Worm (Caenorhabditis elegans) whole organism, young adult: ENCODE data around the gene glrx-3.

ENCODE experiments used
- C17E4.6 ChIP-seq: fragments of 200-800 bp; sonication (Bioruptor generic); IDR thresholded peaks from 2 replicates; pipeline ENCODE4 v1.3.6; 2022; ENCODE audit warnings: missing genetic modification reagents, missing genetic modification characterization, missing compliant biosample characterization
- F23B12.7 ChIP-seq: sonication (generic microtip); optimal IDR thresholded peaks from 2 replicates; lab custom pipeline; 2017; ENCODE audit warnings: missing genetic modification characterization, mild to moderate bottlenecking, missing compliant biosample characterization, antibody characterized with exemption, moderate library complexity; ENCODE audit not compliant: insufficient read depth
- Y53F4B.3 ChIP-seq: fragments of 200-800 bp; sonication (Bioruptor generic); IDR thresholded peaks from 2 replicates; pipeline ENCODE4 v1.3.6; 2022; ENCODE audit warnings: missing genetic modification reagents, missing genetic modification characterization, missing compliant biosample characterization
- aptf-2 ChIP-seq: fragments of 200-800 bp; sonication (Bioruptor generic); conservative IDR thresholded peaks from 2 replicates; pipeline ENCODE4 v1.3.6; 2022; ENCODE audit warnings: missing genetic modification reagents, missing genetic modification characterization, missing compliant biosample characterization
- bed-1 ChIP-seq: fragments of 200-800 bp; sonication (Bioruptor generic); IDR thresholded peaks from 2 replicates; pipeline ENCODE4 v1.3.6; 2022; ENCODE audit warnings: missing genetic modification reagents, missing genetic modification characterization, missing compliant biosample characterization
- bed-2 ChIP-seq: fragments of 200-800 bp; sonication (Bioruptor generic); IDR thresholded peaks from 2 replicates; pipeline ENCODE4 v1.3.6; 2022; ENCODE audit warnings: missing genetic modification reagents, missing genetic modification characterization, missing compliant biosample characterization
- chd-7 ChIP-seq: sonication (generic microtip); optimal IDR thresholded peaks from 2 replicates; lab custom pipeline; 2016; ENCODE audit warnings: mild to moderate bottlenecking, missing genetic modification characterization, moderate library complexity, missing compliant biosample characterization
- efl-1 ChIP-seq: fragments of 150-350 bp; optimal IDR thresholded peaks from 2 replicates; lab custom pipeline; 2014; ENCODE audit warnings: missing biosample characterization, missing genetic modification reagents, missing genetic modification characterization
- egrh-3 ChIP-seq: fragments of 200-800 bp; sonication (Bioruptor generic); IDR thresholded peaks from 2 replicates; pipeline ENCODE4 v1.3.6; 2022; ENCODE audit warnings: missing genetic modification reagents, missing genetic modification characterization, missing compliant biosample characterization
- fkh-3 ChIP-seq: sonication (generic microtip); optimal IDR thresholded peaks from 2 replicates; lab custom pipeline; 2016; ENCODE audit warnings: mild to moderate bottlenecking, missing genetic modification characterization, missing compliant biosample characterization
- him-1 ChIP-seq: sonication (generic microtip); optimal IDR thresholded peaks from 2 replicates; lab custom pipeline; 2016; ENCODE audit warnings: missing genotype, missing genetic modification reagents, missing genetic modification characterization, missing compliant biosample characterization
- hlh-12 ChIP-seq: sonication (generic microtip); optimal IDR thresholded peaks from 2 replicates; lab custom pipeline; 2016; ENCODE audit warnings: missing genetic modification characterization, missing compliant biosample characterization
- hmg-1.2 ChIP-seq: fragments of 200-800 bp; sonication (Bioruptor generic); IDR thresholded peaks from 2 replicates; pipeline ENCODE4 v1.3.6; 2022; ENCODE audit warnings: missing genetic modification reagents, missing genetic modification characterization, missing compliant biosample characterization
- hsf-1 ChIP-seq: fragments of 200-800 bp; sonication (Bioruptor generic); IDR thresholded peaks from 2 replicates; pipeline ENCODE4 v1.3.6; 2022; ENCODE audit warnings: missing genetic modification reagents, missing genetic modification characterization, missing compliant biosample characterization
- lag-1 ChIP-seq: fragments of 200-800 bp; sonication (Bioruptor generic); IDR thresholded peaks from 2 replicates; pipeline ENCODE4 v1.3.6; 2022; ENCODE audit warnings: missing genetic modification reagents, missing genetic modification characterization, missing compliant biosample characterization
- let-607 ChIP-seq, 2 experiments: fragments of 200-800 bp in 1 of 2; sonication (Bioruptor generic) in 1 of 2; sonication (generic microtip) in 1 of 2; optimal IDR thresholded peaks; 2 replicates each; lab custom pipeline; 2016 to 2018; ENCODE audit warnings: mild to moderate bottlenecking in 2 of 2, missing compliant biosample characterization in 2 of 2, missing genetic modification characterization in 2 of 2, moderate library complexity in 2 of 2, missing genotype in 1 of 2
- lin-35 ChIP-seq, 3 experiments: fragments of 150-350 bp in 2 of 3; sonication (generic microtip) in 1 of 3; optimal IDR thresholded peaks; 2 replicates each; lab custom pipeline; 2014 to 2018; ENCODE audit warnings: missing biosample characterization in 3 of 3, missing genetic modification characterization in 3 of 3, missing genetic modification reagents in 3 of 3
- madf-6 ChIP-seq: fragments of 200-800 bp; sonication (Bioruptor generic); IDR thresholded peaks from 2 replicates; pipeline ENCODE4 v1.3.6; 2022; ENCODE audit warnings: missing genetic modification reagents, missing genetic modification characterization, missing compliant biosample characterization
- mcd-1 ChIP-seq: fragments of 200-800 bp; sonication (Bioruptor generic); IDR thresholded peaks from 2 replicates; pipeline ENCODE4 v1.3.6; 2022; ENCODE audit warnings: missing genetic modification reagents, missing genetic modification characterization, missing compliant biosample characterization
- nhr-179 ChIP-seq: sonication (generic microtip); optimal IDR thresholded peaks from 2 replicates; lab custom pipeline; 2016; ENCODE audit warnings: mild to moderate bottlenecking, missing genetic modification characterization, missing compliant biosample characterization
- nhr-27 ChIP-seq: fragments of 200-800 bp; sonication (Bioruptor generic); optimal IDR thresholded peaks from 2 replicates; lab custom pipeline; 2018; ENCODE audit warnings: mild to moderate bottlenecking, missing genetic modification characterization, moderate library complexity, missing compliant biosample characterization
- nhr-90 ChIP-seq: sonication (generic microtip); optimal IDR thresholded peaks from 2 replicates; lab custom pipeline; 2016; ENCODE audit warnings: missing genotype, mild to moderate bottlenecking, missing genetic modification characterization, missing compliant biosample characterization
- tbx-9 ChIP-seq: sonication (generic microtip); optimal IDR thresholded peaks from 2 replicates; lab custom pipeline; 2016; ENCODE audit warnings: borderline replicate concordance, missing genetic modification characterization, inconsistent platforms, missing compliant biosample characterization
- unc-130 ChIP-seq: sonication (generic microtip); optimal IDR thresholded peaks from 2 replicates; lab custom pipeline; 2016; ENCODE audit warnings: missing genetic modification reagents, missing genetic modification characterization, missing compliant biosample characterization
- zim-3 ChIP-seq: sonication (generic microtip); optimal IDR thresholded peaks from 2 replicates; lab custom pipeline; 2017; ENCODE audit warnings: mild to moderate bottlenecking, missing genetic modification characterization, moderate library complexity, missing compliant biosample characterization

glrx-3 gene

DNA sequence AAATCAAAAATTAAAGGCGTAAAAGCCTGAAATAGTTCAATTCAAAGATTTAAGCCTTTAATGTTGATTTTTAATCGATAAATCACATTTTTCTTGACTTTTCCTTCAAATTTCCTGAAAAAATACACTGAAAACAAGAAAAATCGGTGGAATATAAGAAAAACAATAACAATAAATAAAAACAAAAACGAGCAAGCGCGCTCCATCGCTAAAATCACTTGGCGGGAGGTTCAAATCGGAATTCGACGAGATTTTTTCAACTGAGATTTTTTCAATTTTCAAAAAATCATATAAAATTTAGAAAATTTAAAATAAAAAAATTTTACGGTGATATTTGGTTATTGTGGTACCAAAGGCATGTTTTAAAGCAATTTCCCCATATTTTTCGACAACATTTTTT is 1.6 kb downstream of the glrx-3 start:
- no peak for TF ChIP-seq madf-6 (GFP tag; lab: Robert Waterston, UW)
- peak in 1 of 3 experiments; percentile 39 for TF ChIP-seq lin-35 (GFP tag; optimal IDR thresholded peaks at IDR 0.05; lab: Kevin White, UChicago)
- peak; percentile 47 for TF ChIP-seq mcd-1 (GFP tag; lab: Robert Waterston, UW)
- TF ChIP-seq him-1 (tag; lab: Kevin White, UChicago): no peak

DNA sequence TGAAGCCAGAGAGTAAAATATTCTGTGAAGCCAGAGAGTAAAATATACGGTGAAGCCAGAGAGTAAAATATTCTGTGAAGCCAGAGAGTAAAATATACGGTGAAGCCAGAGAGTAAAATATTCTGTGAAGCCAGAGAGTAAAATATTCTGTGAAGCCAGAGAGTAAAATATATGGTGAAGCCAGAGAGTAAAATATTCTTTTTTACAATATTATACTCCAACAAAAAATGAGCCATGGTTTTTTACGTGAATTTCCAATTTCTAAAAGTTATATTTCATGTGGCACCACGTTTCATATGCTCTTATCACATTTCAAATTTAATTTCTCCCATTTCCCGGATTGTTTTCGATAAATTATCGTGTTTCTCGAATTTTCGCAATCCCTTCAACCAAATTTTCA is 4.6 kb downstream of the glrx-3 start, which contains the start of gene irld-1:
Gene irld-1 (plus strand): TSS at position 301 of the 400 bp plus-strand sequence.
- TF ChIP-seq egrh-3 (GFP tag; lab: Robert Waterston, UW): peak; percentile 85
- TF ChIP-seq, all 124 proteins: peak for 1; not testable (repeated sequence) for 123

DNA sequence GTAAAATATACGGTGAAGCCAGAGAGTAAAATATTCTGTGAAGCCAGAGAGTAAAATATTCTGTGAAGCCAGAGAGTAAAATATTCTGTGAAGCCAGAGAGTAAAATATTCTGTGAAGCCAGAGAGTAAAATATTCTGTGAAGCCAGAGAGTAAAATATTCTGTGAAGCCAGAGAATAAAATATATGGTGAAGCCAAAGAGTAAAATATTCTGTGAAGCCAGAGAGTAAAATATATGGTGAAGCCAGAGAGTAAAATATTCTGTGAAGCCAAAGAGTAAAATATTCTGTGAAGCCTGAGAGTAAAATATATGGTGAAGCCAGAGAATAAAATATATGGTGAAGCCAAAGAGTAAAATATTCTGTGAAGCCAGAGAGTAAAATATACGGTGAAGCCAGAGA is 5.4 kb downstream of the glrx-3 start:
- peak; percentile 62; the same call in 1 of the 2 replicates for TF ChIP-seq Y53F4B.3
- peak; percentile 92 for TF ChIP-seq egrh-3 (GFP tag; lab: Robert Waterston, UW)

DNA sequence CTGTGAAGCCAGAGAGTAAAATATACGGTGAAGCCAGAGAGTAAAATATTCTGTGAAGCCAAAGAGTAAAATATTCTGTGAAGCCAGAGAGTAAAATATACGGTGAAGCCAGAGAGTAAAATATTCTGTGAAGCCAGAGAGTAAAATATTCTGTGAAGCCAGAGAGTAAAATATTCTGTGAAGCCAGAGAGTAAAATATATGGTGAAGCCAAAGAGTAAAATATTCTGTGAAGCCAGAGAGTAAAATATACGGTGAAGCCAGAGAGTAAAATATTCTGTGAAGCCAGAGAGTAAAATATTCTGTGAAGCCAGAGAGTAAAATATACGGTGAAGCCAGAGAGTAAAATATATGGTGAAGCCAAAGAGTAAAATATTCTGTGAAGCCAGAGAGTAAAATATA is 6.9 kb downstream of the glrx-3 start:
- peak; percentile 61; the same call in 1 of the 2 replicates for TF ChIP-seq Y53F4B.3
- peak; percentile 92 for TF ChIP-seq egrh-3 (GFP tag; lab: Robert Waterston, UW)

DNA sequence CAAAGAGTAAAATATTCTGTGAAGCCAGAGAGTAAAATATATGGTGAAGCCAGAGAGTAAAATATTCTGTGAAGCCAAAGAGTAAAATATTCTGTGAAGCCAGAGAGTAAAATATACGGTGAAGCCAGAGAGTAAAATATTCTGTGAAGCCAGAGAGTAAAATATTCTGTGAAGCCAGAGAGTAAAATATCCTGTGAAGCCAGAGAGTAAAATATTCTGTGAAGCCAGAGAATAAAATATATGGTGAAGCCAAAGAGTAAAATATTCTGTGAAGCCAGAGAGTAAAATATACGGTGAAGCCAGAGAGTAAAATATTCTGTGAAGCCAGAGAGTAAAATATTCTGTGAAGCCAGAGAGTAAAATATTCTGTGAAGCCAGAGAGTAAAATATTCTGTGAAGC is 7.6 kb downstream of the glrx-3 start:
- TF ChIP-seq egrh-3 (GFP tag; lab: Robert Waterston, UW) (peak; percentile 96), Y53F4B.3 (peak; percentile 74; the same call in 1 of the 2 replicates)

DNA sequence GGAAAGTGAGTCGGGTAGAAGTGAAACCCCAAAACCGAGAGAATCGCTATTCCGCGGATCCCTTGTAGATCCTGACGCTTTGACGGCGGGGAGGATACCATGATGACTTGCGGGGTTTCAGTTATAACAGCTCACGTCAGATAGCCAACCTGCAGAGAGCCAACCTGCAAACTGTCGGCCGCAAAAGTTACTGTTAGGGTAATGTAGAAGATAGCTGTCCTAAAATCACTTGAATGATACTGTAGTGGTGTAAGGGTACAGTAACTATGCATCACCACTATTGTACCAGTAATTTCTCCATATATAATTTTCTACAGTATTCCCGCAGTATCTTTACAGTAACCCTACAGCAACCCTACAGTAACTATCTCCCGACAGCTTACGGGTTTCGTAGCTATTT is 8.7 kb downstream of the glrx-3 start, which contains the start of gene oac-12:
Gene oac-12 (minus strand): TSS at position 101 of the 400 bp plus-strand sequence.
- TF ChIP-seq hlh-12 (no peak), lin-35 (GFP tag; optimal IDR thresholded peaks at IDR 0.05; lab: Kevin White, UChicago) (no peak), nhr-179 (tag; lab: Kevin White, UChicago) (no peak), C17E4.6 (no peak)

DNA sequence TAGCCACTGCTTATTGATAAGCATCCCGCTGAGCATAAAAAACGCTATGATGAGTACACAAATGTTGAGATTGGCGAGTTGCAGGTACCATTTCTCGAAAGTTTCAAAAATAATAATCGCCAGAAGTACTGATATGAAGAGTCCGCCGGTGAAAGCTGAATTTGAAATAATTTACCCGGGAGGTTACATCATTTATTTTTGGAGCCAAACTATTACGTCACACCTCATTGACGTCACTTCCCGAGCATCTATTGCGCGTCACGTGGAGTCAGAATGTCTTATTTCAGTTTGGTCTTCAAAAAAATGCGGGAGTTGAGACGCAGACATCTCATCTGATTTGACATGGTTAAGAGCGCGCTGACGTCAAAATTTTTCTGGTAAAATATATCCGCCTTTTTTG is 10.3 kb downstream of the glrx-3 start:
- TF ChIP-seq lag-1 (GFP tag; lab: Robert Waterston, UW) (no peak), tbx-9 (tag; lab: Kevin White, UChicago) (no peak), nhr-27 (tag; lab: Kevin White, UChicago) (no peak), bed-1 (GFP tag; lab: Robert Waterston, UW) (no peak), efl-1 (no peak), aptf-2 (GFP tag; lab: Robert Waterston, UW) (no peak), unc-130 (GFP tag; lab: Kevin White, UChicago) (no peak), zim-3 (tag; lab: Kevin White, UChicago) (no peak), F23B12.7 (tag; lab: Kevin White, UChicago) (no peak), hsf-1 (no peak)

DNA sequence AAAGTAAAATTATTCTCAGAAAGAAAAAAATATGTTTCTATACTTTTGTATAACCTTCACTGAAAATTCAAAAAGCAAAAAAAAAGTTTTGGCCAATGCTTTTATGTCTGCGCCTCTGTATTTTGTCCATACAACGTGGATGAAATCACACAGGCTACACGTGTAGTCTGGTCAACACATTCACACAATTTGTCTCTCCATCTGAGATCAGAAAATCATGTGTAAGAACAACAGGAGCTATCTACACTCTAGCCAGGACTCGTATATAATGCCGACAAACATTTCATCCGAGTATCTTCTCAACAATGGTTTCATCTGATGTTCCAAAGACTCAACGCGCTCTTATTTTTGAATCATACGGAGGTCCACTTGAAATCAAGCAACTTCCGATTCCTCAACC is 14.3 kb downstream of the glrx-3 start, which contains the start of gene D2063.1:
Gene D2063.1 (plus strand): TSS at position 281 of the 400 bp plus-strand sequence.
- TF ChIP-seq hmg-1.2 (no peak), chd-7 (tag; lab: Kevin White, UChicago) (no peak), fkh-3 (no peak), bed-2 (GFP tag; lab: Robert Waterston, UW) (no peak), let-607 (tag; optimal IDR thresholded peaks at IDR 0.05; lab: Kevin White, UChicago) (no peak), hlh-12 (no peak), nhr-90 (tag; lab: Kevin White, UChicago) (no peak)
